Fruit fly (Drosophila melanogaster) whole organism, embryonic: ENCODE measurements around the gene Exo70.

Source experiments
- Blimp-1 ChIP-seq: fragments of 200-800 bp; sonication (Bioruptor generic); optimal IDR thresholded peaks from 3 replicates; lab custom pipeline; 2018; ENCODE audit warnings: missing biosample characterization, missing genetic modification characterization, mild to moderate bottlenecking, moderate library complexity, missing genetic modification reagents
- CG10147 ChIP-seq: fragments of 200-800 bp; sonication (Bioruptor generic); optimal IDR thresholded peaks from 2 replicates; lab custom pipeline; 2019; ENCODE audit warnings: missing biosample characterization, mild to moderate bottlenecking, missing genetic modification characterization, moderate library complexity
- CG11456 ChIP-seq: fragments of 200-800 bp; sonication (Bioruptor generic); IDR thresholded peaks from 3 replicates; pipeline ENCODE4 v1.3.6; 2022; ENCODE audit warnings: missing biosample characterization, missing genetic modification characterization
- CG11695 ChIP-seq: fragments of 200-800 bp; sonication (Bioruptor generic); IDR thresholded peaks from 3 replicates; pipeline ENCODE4 v1.3.6; 2022; ENCODE audit warnings: missing biosample characterization, missing genetic modification characterization
- CG12071 ChIP-seq: fragments of 200-800 bp; sonication (Bioruptor generic); optimal IDR thresholded peaks from 3 replicates; lab custom pipeline; 2018; ENCODE audit warnings: missing biosample characterization, mild to moderate bottlenecking, missing genetic modification characterization
- CG13287 ChIP-seq: fragments of 200-800 bp; sonication (Bioruptor generic); IDR thresholded peaks from 2 replicates; pipeline ENCODE4 v1.3.6; 2022; ENCODE audit warnings: missing biosample characterization, missing genetic modification characterization; ENCODE audit not compliant: partially characterized antibody
- CG13424 ChIP-seq: fragments of 200-800 bp; sonication (Bioruptor generic); optimal IDR thresholded peaks from 2 replicates; lab custom pipeline; 2019; ENCODE audit warnings: missing biosample characterization, mild to moderate bottlenecking, missing genetic modification characterization, moderate library complexity
- CG13775 ChIP-seq: fragments of 200-800 bp; sonication (Bioruptor generic); optimal IDR thresholded peaks from 3 replicates; lab custom pipeline; 2017; ENCODE audit warnings: missing biosample characterization, mild to moderate bottlenecking, missing genetic modification characterization
- CG17568 ChIP-seq: fragments of 200-800 bp; sonication (Bioruptor generic); optimal IDR thresholded peaks from 2 replicates; lab custom pipeline; 2018; ENCODE audit warnings: missing biosample characterization, mild to moderate bottlenecking, missing genetic modification characterization, moderate library complexity
- CG18619 ChIP-seq: fragments of 200-800 bp; sonication (Bioruptor generic); optimal IDR thresholded peaks from 3 replicates; lab custom pipeline; 2017; ENCODE audit warnings: missing biosample characterization, mild to moderate bottlenecking, missing genetic modification characterization
- CG30020 ChIP-seq: fragments of 200-800 bp; optimal IDR thresholded peaks from 2 replicates; lab custom pipeline; 2019; ENCODE audit warnings: missing biosample characterization, mild to moderate bottlenecking, missing genetic modification characterization, moderate library complexity
- CG30403 ChIP-seq: fragments of 200-800 bp; sonication (Bioruptor generic); optimal IDR thresholded peaks from 3 replicates; lab custom pipeline; 2016; ENCODE audit warnings: missing biosample characterization, missing genetic modification characterization
- CG34422 ChIP-seq: fragments of 200-800 bp; sonication (Bioruptor generic); IDR thresholded peaks from 3 replicates; pipeline ENCODE4 v1.3.6; 2022; ENCODE audit warnings: missing biosample characterization, missing genetic modification characterization
- CG4404 ChIP-seq: fragments of 200-800 bp; sonication (Bioruptor generic); IDR thresholded peaks from 2 replicates; pipeline ENCODE4 v1.3.6; 2022; ENCODE audit warnings: missing biosample characterization, missing genetic modification characterization
- CG5180 ChIP-seq: fragments of 200-800 bp; sonication (Bioruptor generic); optimal IDR thresholded peaks from 3 replicates; lab custom pipeline; 2017; ENCODE audit warnings: missing biosample characterization, missing genetic modification characterization, mild to moderate bottlenecking, moderate library complexity, missing genetic modification reagents
- CG5953 ChIP-seq: fragments of 200-800 bp; sonication (Bioruptor generic); IDR thresholded peaks from 2 replicates; pipeline ENCODE4 v1.3.6; 2022; ENCODE audit warnings: missing biosample characterization, missing genetic modification characterization
- D ChIP-seq, 2 experiments: fragments of 200-800 bp in 1 of 2; fragments of >200 bp in 1 of 2; sonication (Bioruptor generic) in 1 of 2; optimal IDR thresholded peaks; 2 replicates in 1 of 2; 3 replicates in 1 of 2; lab custom pipeline; 2017; ENCODE audit warnings: mild to moderate bottlenecking in 1 of 2, missing biosample characterization in 1 of 2, missing genetic modification characterization in 1 of 2, missing genetic modification reagents in 1 of 2
- D19B ChIP-seq: fragments of 200-800 bp; sonication (Bioruptor generic); optimal IDR thresholded peaks from 2 replicates; lab custom pipeline; 2017; ENCODE audit warnings: missing biosample characterization, mild to moderate bottlenecking, missing genetic modification characterization
- Dref ChIP-seq: fragments of 200-800 bp; sonication (Bioruptor generic); IDR thresholded peaks from 2 replicates; pipeline ENCODE4 v1.3.6; 2022; ENCODE audit warnings: missing biosample characterization, missing genetic modification characterization
- Ets97D ChIP-seq: fragments of 200-800 bp; sonication (Bioruptor generic); optimal IDR thresholded peaks from 3 replicates; lab custom pipeline; 2016; ENCODE audit warnings: missing biosample characterization, missing genetic modification characterization
- Fer1 ChIP-seq: fragments of 200-800 bp; sonication (Bioruptor generic); optimal IDR thresholded peaks from 2 replicates; lab custom pipeline; 2017; ENCODE audit warnings: missing biosample characterization, mild to moderate bottlenecking, missing genetic modification characterization
- HLH54F ChIP-seq: fragments of 200-800 bp; sonication (Bioruptor generic); optimal IDR thresholded peaks from 3 replicates; lab custom pipeline; 2016; ENCODE audit warnings: missing biosample characterization, missing genetic modification characterization
- Lim3 ChIP-seq: fragments of 200-800 bp; sonication (Bioruptor generic); IDR thresholded peaks from 2 replicates; pipeline ENCODE4 v1.3.6; 2022; ENCODE audit warnings: missing biosample characterization, missing genetic modification characterization
- Mad ChIP-seq: fragments of 200-800 bp; sonication (Bioruptor generic); optimal IDR thresholded peaks from 2 replicates; lab custom pipeline; 2016; ENCODE audit warnings: missing biosample characterization, missing genetic modification characterization
- Sox100B ChIP-seq: fragments of 200-800 bp; sonication (Bioruptor generic); optimal IDR thresholded peaks from 3 replicates; lab custom pipeline; 2018; ENCODE audit warnings: missing biosample characterization, mild to moderate bottlenecking, missing genetic modification characterization
- Sox102F ChIP-seq: fragments of 200-800 bp; sonication (Bioruptor generic); optimal IDR thresholded peaks from 2 replicates; lab custom pipeline; 2018; ENCODE audit warnings: missing biosample characterization, mild to moderate bottlenecking, missing genetic modification characterization, moderate library complexity
- Ssrp ChIP-seq: fragments of 200-800 bp; sonication (Bioruptor generic); optimal IDR thresholded peaks from 2 replicates; lab custom pipeline; 2018; ENCODE audit warnings: missing biosample characterization, mild to moderate bottlenecking, missing genetic modification characterization, moderate library complexity
- abd-A ChIP-seq: fragments of 200-800 bp; sonication (Bioruptor generic); optimal IDR thresholded peaks from 3 replicates; lab custom pipeline; 2019; ENCODE audit warnings: missing biosample characterization, mild to moderate bottlenecking, missing genetic modification characterization, moderate library complexity
- chn ChIP-seq: fragments of 200-800 bp; sonication (Bioruptor generic); optimal IDR thresholded peaks from 2 replicates; lab custom pipeline; 2016; ENCODE audit warnings: missing biosample characterization, missing genetic modification characterization
- emc ChIP-seq: fragments of 200-800 bp; sonication (Bioruptor generic); optimal IDR thresholded peaks from 2 replicates; lab custom pipeline; 2016; ENCODE audit warnings: missing biosample characterization, missing genetic modification characterization
- ems ChIP-seq: fragments of 200-800 bp; sonication (Bioruptor generic); optimal IDR thresholded peaks from 3 replicates; lab custom pipeline; 2016; ENCODE audit warnings: missing biosample characterization, missing genetic modification characterization
- eyg ChIP-seq: fragments of 200-800 bp; sonication (Bioruptor generic); optimal IDR thresholded peaks from 3 replicates; lab custom pipeline; 2016; ENCODE audit warnings: missing biosample characterization, missing genetic modification characterization
- gcm2 ChIP-seq: fragments of 200-800 bp; sonication (Bioruptor generic); optimal IDR thresholded peaks from 2 replicates; lab custom pipeline; 2016; ENCODE audit warnings: missing biosample characterization, missing genetic modification characterization
- gfzf ChIP-seq: fragments of 200-800 bp; sonication (Bioruptor generic); optimal IDR thresholded peaks from 2 replicates; lab custom pipeline; 2016; ENCODE audit warnings: missing biosample characterization, mild to moderate bottlenecking, missing genetic modification characterization, moderate library complexity
- grau ChIP-seq: fragments of 200-800 bp; optimal IDR thresholded peaks from 3 replicates; lab custom pipeline; 2019; ENCODE audit warnings: missing biosample characterization, mild to moderate bottlenecking, missing genetic modification characterization, moderate library complexity
- jumu ChIP-seq: fragments of 200-800 bp; sonication (Bioruptor generic); optimal IDR thresholded peaks from 3 replicates; lab custom pipeline; 2016; ENCODE audit warnings: missing biosample characterization, missing genetic modification characterization
- nom ChIP-seq: fragments of 200-800 bp; sonication (Bioruptor generic); optimal IDR thresholded peaks from 2 replicates; lab custom pipeline; 2017; ENCODE audit warnings: missing biosample characterization, missing genetic modification characterization, mild to moderate bottlenecking, moderate library complexity, missing genetic modification reagents
- odd ChIP-seq: fragments of 200-800 bp; sonication (Bioruptor generic); optimal IDR thresholded peaks from 2 replicates; lab custom pipeline; 2017; ENCODE audit warnings: missing biosample characterization, mild to moderate bottlenecking, missing genetic modification characterization
- onecut ChIP-seq: fragments of 200-800 bp; sonication (Bioruptor generic); IDR thresholded peaks from 2 replicates; pipeline ENCODE4 v1.3.6; 2022; ENCODE audit warnings: missing biosample characterization, missing genetic modification characterization
- pho ChIP-seq: fragments of 200-800 bp; sonication (Bioruptor generic); optimal IDR thresholded peaks from 2 replicates; lab custom pipeline; 2016; ENCODE audit warnings: missing biosample characterization, missing genetic modification characterization
- pnt ChIP-seq: fragments of 200-800 bp; sonication (Bioruptor generic); optimal IDR thresholded peaks from 3 replicates; lab custom pipeline; 2016; ENCODE audit warnings: missing biosample characterization, missing genetic modification characterization
- repo ChIP-seq: fragments of 200-800 bp; sonication (Bioruptor generic); optimal IDR thresholded peaks from 2 replicates; lab custom pipeline; 2016; ENCODE audit warnings: missing biosample characterization, missing genetic modification characterization
- row ChIP-seq: fragments of 200-800 bp; sonication (Bioruptor generic); IDR thresholded peaks from 3 replicates; pipeline ENCODE4 v1.3.6; 2022; ENCODE audit warnings: missing biosample characterization, missing genetic modification characterization
- sens ChIP-seq: fragments of 200-800 bp; sonication (Bioruptor generic); peaks from one replicate; lab custom pipeline; 2016; ENCODE audit warnings: missing biosample characterization, missing genetic modification characterization
- sqz ChIP-seq: fragments of 200-800 bp; sonication (Bioruptor generic); optimal IDR thresholded peaks from 3 replicates; lab custom pipeline; 2018; ENCODE audit warnings: missing biosample characterization, mild to moderate bottlenecking, missing genetic modification characterization
- sug ChIP-seq: fragments of 200-800 bp; optimal IDR thresholded peaks from 2 replicates; lab custom pipeline; 2019; ENCODE audit warnings: missing biosample characterization, mild to moderate bottlenecking, missing genetic modification characterization, moderate library complexity
- unc-4 ChIP-seq: fragments of 200-800 bp; sonication (Bioruptor generic); IDR thresholded peaks from 2 replicates; pipeline ENCODE4 v1.3.6; 2022; ENCODE audit warnings: missing biosample characterization, missing genetic modification characterization; ENCODE audit not compliant: partially characterized antibody
- unpg ChIP-seq: fragments of 200-800 bp; sonication (Bioruptor generic); optimal IDR thresholded peaks from 3 replicates; lab custom pipeline; 2018; ENCODE audit warnings: missing biosample characterization, mild to moderate bottlenecking, missing genetic modification characterization, moderate library complexity

Gene Exo70

dm6 chr3L:8440771-8441549, 29.3 kb downstream of the Exo70 start (continued):
- TF ChIP-seq Ets97D (GFP tag; lab: Kevin White, UChicago) (peak; percentile 6), Ssrp (tag; lab: Kevin White, UChicago) (peak; percentile 45), CG18619 (GFP tag; lab: Kevin White, UChicago) (peak; percentile 10), Fer1 (GFP tag; lab: Kevin White, UChicago) (peak; percentile 17), Lim3 (GFP tag; lab: Robert Waterston, UW) (no peak), CG30403 (GFP tag; lab: Kevin White, UChicago) (peak; percentile 68), Blimp-1 (GFP tag; lab: Kevin White, UChicago) (no peak), D (optimal IDR thresholded peaks at IDR 0.05; lab: Kevin White, UChicago) (no peak), D (GFP tag; optimal IDR thresholded peaks at IDR 0.05; lab: Kevin White, UChicago) (peak; percentile 4), sug (no peak), CG11456 (GFP tag; lab: Robert Waterston, UW) (no peak), CG4404 (GFP tag; lab: Robert Waterston, UW) (no peak), eyg (peak; percentile 44), pnt (peak; percentile 24), HLH54F (peak; percentile 38), CG13775 (GFP tag; lab: Kevin White, UChicago) (peak; percentile 46), grau (peak; percentile 50), unpg (GFP tag; lab: Kevin White, UChicago) (peak; percentile 42), CG12071 (no peak), emc (GFP tag; lab: Kevin White, UChicago) (peak; percentile 22), CG5953 (no peak), D19B (GFP tag; lab: Kevin White, UChicago) (no peak), Mad (GFP tag; lab: Kevin White, UChicago) (peak; percentile 28), CG10147 (peak; percentile 1), nom (GFP tag; lab: Kevin White, UChicago) (peak; percentile 99), unc-4 (GFP tag; lab: Robert Waterston, UW) (no peak), jumu (peak; percentile 25), CG17568 (peak; percentile 32), ems (GFP tag; lab: Kevin White, UChicago) (peak; percentile 27), Sox100B (no peak), row (peak; percentile 47; the same call in 2 of the 3 replicates), pho (GFP tag; lab: Kevin White, UChicago) (peak; percentile 16), sens (peak; percentile 86), CG30020 (tag; lab: Kevin White, UChicago) (no peak)

- TF ChIP-seq CG13424 (tag; lab: Kevin White, UChicago) (peak; percentile 72), Dref (no peak), abd-A (tag; lab: Kevin White, UChicago) (no peak), gfzf (no peak), CG11695 (GFP tag; lab: Robert Waterston, UW) (peak; percentile 79), onecut (peak; percentile 86), CG5180 (GFP tag; lab: Kevin White, UChicago) (peak; percentile 6), sqz (GFP tag; lab: Kevin White, UChicago) (peak; percentile 42), gcm2 (GFP tag; lab: Kevin White, UChicago) (peak; percentile 49), CG34422 (peak; percentile 91), CG30020 (tag; lab: Kevin White, UChicago) (peak; percentile 8), odd (GFP tag; lab: Kevin White, UChicago) (peak; percentile 66), repo (GFP tag; lab: Kevin White, UChicago) (peak; percentile 69), Sox102F (GFP tag; lab: Kevin White, UChicago) (peak; percentile 61), chn (peak; percentile 88), CG13287 (GFP tag; lab: Robert Waterston, UW) (peak; percentile 38; the same call in 1 of the 2 replicates)
Measured at dm6 chr3L:8441745-8442575, 30.3 kb downstream of the Exo70 start, which contains the start of gene Unr. TSS of gene Unr (minus strand) at chr3L:8442381.
